Worm (Caenorhabditis elegans): ENCODE measurements around the gene rap-3.
A peak's percentile ranks its signal among the peaks of the same experiment; 100 is the strongest.

rap-3 gene

ce11 chrIV:11149454-11150163, 27.5 kb upstream of the rap-3 start, which contains the start of the genes F01G4.6 and pfd-1 (continued):
- TF ChIP-seq zfh-2 (GFP tag; conservative IDR thresholded peaks at IDR 0.05): 0 out of 2 replicates have a peak, but pooled peaks have one; percentile 13
- peak; percentile 51; the same call in 1 of the 2 replicates for TF ChIP-seq Y56A3A.18 (GFP tag; IDR thresholded peaks at IDR 0.05)
- no peak for TF ChIP-seq rec-8 (tag; optimal IDR thresholded peaks at IDR 0.05)
- TF ChIP-seq lin-26 (GFP tag; IDR thresholded peaks at IDR 0.05): no peak
- TF ChIP-seq ztf-25 (GFP tag; IDR thresholded peaks at IDR 0.05): no peak
- TF ChIP-seq attf-6 (GFP tag; IDR thresholded peaks at IDR 0.05): no peak
- TF ChIP-seq madf-8 (GFP tag; conservative IDR thresholded peaks at IDR 0.05): no peak; the same call in 1 of the 2 replicates
- peak; percentile 85 for TF ChIP-seq lin-40 (tag; optimal IDR thresholded peaks at IDR 0.05)
- TF ChIP-seq rpc-1 (optimal IDR thresholded peaks at IDR 0.05): no peak
- no peak for TF ChIP-seq rpc-1 (tag; optimal IDR thresholded peaks at IDR 0.05)
- no peak for TF ChIP-seq Y79H2A.3 (GFP tag; conservative IDR thresholded peaks at IDR 0.05)
- TF ChIP-seq tbx-9 (tag; optimal IDR thresholded peaks at IDR 0.05; ENCODE audit: borderline replicate concordance): no peak
- TF ChIP-seq nhr-179 (tag; optimal IDR thresholded peaks at IDR 0.05): no peak
- TF ChIP-seq tbp1 (GFP tag; optimal IDR thresholded peaks at IDR 0.05): peak; percentile 69
- no peak for TF ChIP-seq unc-62 (GFP tag; optimal IDR thresholded peaks at IDR 0.05)
- TF ChIP-seq snpc-1.1 (tag; optimal IDR thresholded peaks at IDR 0.05; ENCODE audit: insufficient read depth): no peak
- TF ChIP-seq Y95B8A.8 (GFP tag; IDR thresholded peaks at IDR 0.05): 0 out of 2 replicates have a peak, but pooled peaks have one; percentile 49
- peak; percentile 94 for TF ChIP-seq F33H1.4 (GFP tag; IDR thresholded peaks at IDR 0.05)
- no peak for TF ChIP-seq ama-1 (optimal IDR thresholded peaks at IDR 0.05)
- no peak for TF ChIP-seq ama-1 (GFP tag; optimal IDR thresholded peaks at IDR 0.05)
- peak; percentile 86 for TF ChIP-seq hsf-1 (GFP tag; IDR thresholded peaks at IDR 0.05)
- no peak for TF ChIP-seq Y53F4B.3 (GFP tag; IDR thresholded peaks at IDR 0.05)
- TF ChIP-seq ceh-100 (GFP tag; IDR thresholded peaks at IDR 0.05): peak; percentile 73
- TF ChIP-seq egl-44 (GFP tag; IDR thresholded peaks at IDR 0.05): no peak
- no peak for TF ChIP-seq nfya-1 (tag; optimal IDR thresholded peaks at IDR 0.05; ENCODE audit: borderline replicate concordance, insufficient read depth)
- peak; percentile 65 for TF ChIP-seq ztf-26 (tag; optimal IDR thresholded peaks at IDR 0.05)
- no peak for TF ChIP-seq ccch-3 (GFP tag; optimal IDR thresholded peaks at IDR 0.05)
- TF ChIP-seq athp-1 (tag; optimal IDR thresholded peaks at IDR 0.05): no peak
- TF ChIP-seq F52B5.7 (tag; optimal IDR thresholded peaks at IDR 0.05): no peak
- TF ChIP-seq xnd-1 (tag; optimal IDR thresholded peaks at IDR 0.05): peak; percentile 42
- TF ChIP-seq let-526 (GFP tag; IDR thresholded peaks at IDR 0.05): no peak
- no peak for TF ChIP-seq hlh-26 (GFP tag; conservative IDR thresholded peaks at IDR 0.05)
- no peak for TF ChIP-seq F55B11.4 (tag; optimal IDR thresholded peaks at IDR 0.05; ENCODE audit: borderline replicate concordance, insufficient read depth)
- TF ChIP-seq Y53G8AR.9 (GFP tag; conservative IDR thresholded peaks at IDR 0.05): peak; percentile 85
- TF ChIP-seq let-607 (tag; optimal IDR thresholded peaks at IDR 0.05): peak in 1 of 2 experiments; percentile 79
- TF ChIP-seq lsl-1 (GFP tag; optimal IDR thresholded peaks at IDR 0.05): peak; percentile 80
- TF ChIP-seq akir-1 (GFP tag; optimal IDR thresholded peaks at IDR 0.05): no peak
- no peak for TF ChIP-seq mxl-1 (tag; optimal IDR thresholded peaks at IDR 0.05)
- peak; percentile 89 for TF ChIP-seq tlf-1 (GFP tag; optimal IDR thresholded peaks at IDR 0.05)
- no peak for TF ChIP-seq dpff-1 (tag; optimal IDR thresholded peaks at IDR 0.05)
- TF ChIP-seq nhr-90 (tag; optimal IDR thresholded peaks at IDR 0.05): no peak
- no peak for TF ChIP-seq ceh-40 (GFP tag; IDR thresholded peaks at IDR 0.05)
- peak; percentile 74; the same call in 1 of the 2 replicates for TF ChIP-seq madf-3 (GFP tag; IDR thresholded peaks at IDR 0.05)
- peak; percentile 69 for TF ChIP-seq pha-4 (tag; optimal IDR thresholded peaks at IDR 0.05)
- peak; percentile 78; the same call in 1 of the 2 replicates for TF ChIP-seq rcor-1 (GFP tag; IDR thresholded peaks at IDR 0.05)
- TF ChIP-seq efl-1 (GFP tag; optimal IDR thresholded peaks at IDR 0.05): peak; percentile 50
- TF ChIP-seq ztf-28 (GFP tag; IDR thresholded peaks at IDR 0.05): no peak
- TF ChIP-seq hmg-20 (GFP tag; IDR thresholded peaks at IDR 0.05): peak; percentile 46; the same call in 1 of the 2 replicates

Measured in whole organism, young adult.